Worm (Caenorhabditis elegans) whole organism, mixed stage, embryonic: ENCODE data around the gene F54H5.5.

Experiments used
- blmp-1 ChIP-seq: fragments of 150-350 bp; optimal IDR thresholded peaks from 2 replicates; lab custom pipeline; 2014; ENCODE audit warnings: missing biosample characterization, missing genetic modification characterization
- elt-1 ChIP-seq: sonication (generic microtip); optimal IDR thresholded peaks from 2 replicates; lab custom pipeline; 2017; ENCODE audit warnings: missing genetic modification characterization, mild to moderate bottlenecking, missing compliant biosample characterization, antibody characterized with exemption, moderate library complexity, borderline replicate concordance; ENCODE audit not compliant: insufficient read depth
- lin-13 ChIP-seq: fragments of 150-350 bp; optimal IDR thresholded peaks from 2 replicates; lab custom pipeline; 2014; ENCODE audit warnings: missing biosample characterization, missing genetic modification characterization
- mab-5 ChIP-seq: fragments of 150-350 bp; optimal IDR thresholded peaks from 2 replicates; lab custom pipeline; 2014; ENCODE audit warnings: missing biosample characterization, missing genetic modification characterization
- nhr-12 ChIP-seq: fragments of 150-350 bp; optimal IDR thresholded peaks from 2 replicates; lab custom pipeline; 2014; ENCODE audit warnings: missing biosample characterization, missing genetic modification characterization
- snpc-4 ChIP-seq: fragments of 150-350 bp; optimal IDR thresholded peaks from 2 replicates; lab custom pipeline; 2014; ENCODE audit warnings: missing biosample characterization, missing genetic modification characterization
- unc-39 ChIP-seq: fragments of 150-350 bp; optimal IDR thresholded peaks from 2 replicates; lab custom pipeline; 2014; ENCODE audit warnings: missing biosample characterization, missing genetic modification characterization
- unc-62 ChIP-seq: fragments of 150-350 bp; optimal IDR thresholded peaks from 2 replicates; lab custom pipeline; 2014; ENCODE audit warnings: missing biosample characterization, missing genetic modification reagents, missing genetic modification characterization
- ztf-11 ChIP-seq: fragments of 150-350 bp; optimal IDR thresholded peaks from 2 replicates; lab custom pipeline; 2014; ENCODE audit warnings: missing biosample characterization, missing genetic modification characterization

DNA sequence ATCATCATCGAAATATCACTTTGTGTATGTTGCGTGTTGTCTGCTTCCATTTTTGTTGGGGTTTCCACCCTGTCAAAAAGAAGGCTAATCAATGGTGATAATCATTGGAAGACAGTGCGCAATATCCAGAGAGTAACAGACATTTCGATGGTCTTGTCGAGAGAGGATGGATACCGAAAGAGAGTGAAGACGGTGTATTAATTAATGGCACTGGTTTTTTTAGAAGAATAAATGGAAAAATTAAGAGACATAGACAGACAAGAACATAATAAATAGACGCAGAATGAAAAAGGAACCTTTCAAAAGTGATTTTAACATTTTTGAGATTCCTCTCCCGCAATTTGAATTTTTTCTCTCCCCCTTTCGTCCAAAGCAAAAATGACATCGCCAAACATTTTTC, 8.1 kb downstream of the F54H5.5 start:
- TF ChIP-seq unc-62 (no peak), nhr-12 (tag; lab: Kevin White, UChicago) (no peak), ztf-11 (tag; lab: Kevin White, UChicago) (no peak), mab-5 (tag; lab: Kevin White, UChicago) (no peak), unc-39 (tag; lab: Kevin White, UChicago) (no peak), snpc-4 (tag; lab: Kevin White, UChicago) (no peak), lin-13 (tag; lab: Kevin White, UChicago) (no peak), blmp-1 (no peak), elt-1 (tag; lab: Kevin White, UChicago) (no peak)
